Worm (Caenorhabditis elegans) whole organism, L3 larva: ENCODE measurements around the gene T10B9.9.

Experiments
- ZK546.5 ChIP-seq: sonication (generic microtip); optimal IDR thresholded peaks from 2 replicates; lab custom pipeline; 2017; ENCODE audit warnings: missing biosample characterization, missing genetic modification characterization
- aly-2 ChIP-seq: fragments of 150-350 bp; optimal IDR thresholded peaks from 2 replicates; lab custom pipeline; 2014; ENCODE audit warnings: missing biosample characterization, missing genetic modification characterization
- ama-1 ChIP-seq: fragments of 150-350 bp; optimal IDR thresholded peaks from 2 replicates; lab custom pipeline; 2018
- ceh-16 ChIP-seq: sonication (generic microtip); optimal IDR thresholded peaks from 2 replicates; lab custom pipeline; 2017; ENCODE audit warnings: missing biosample characterization, missing genetic modification characterization
- ceh-28 ChIP-seq: fragments of 150-350 bp; optimal IDR thresholded peaks from 2 replicates; lab custom pipeline; 2014; ENCODE audit warnings: missing biosample characterization, missing genetic modification reagents, missing genetic modification characterization
- ceh-9 ChIP-seq: sonication (generic microtip); optimal IDR thresholded peaks from 2 replicates; lab custom pipeline; 2018; ENCODE audit warnings: missing biosample characterization, missing genetic modification characterization
- daf-12 ChIP-seq: fragments of 150-350 bp; optimal IDR thresholded peaks from 2 replicates; lab custom pipeline; 2014; ENCODE audit warnings: missing biosample characterization, missing genetic modification reagents, missing genetic modification characterization
- egl-27 ChIP-seq: sonication (generic microtip); optimal IDR thresholded peaks from 4 replicates; lab custom pipeline; 2017; ENCODE audit warnings: missing biosample characterization, missing genetic modification reagents, missing genetic modification characterization
- egl-5 ChIP-seq: fragments of 150-350 bp; optimal IDR thresholded peaks from 2 replicates; lab custom pipeline; 2017; ENCODE audit warnings: missing biosample characterization, missing genetic modification reagents, missing genetic modification characterization, inconsistent platforms
- elt-1 ChIP-seq: fragments of 150-350 bp; optimal IDR thresholded peaks from 2 replicates; lab custom pipeline; 2014; ENCODE audit warnings: missing biosample characterization, missing genetic modification characterization
- elt-2 ChIP-seq: sonication (generic microtip); optimal IDR thresholded peaks from 2 replicates; lab custom pipeline; 2016; ENCODE audit warnings: missing genetic modification reagents, mild to moderate bottlenecking, missing genetic modification characterization, missing compliant biosample characterization
- elt-3 ChIP-seq, 3 experiments: fragments of 150-350 bp in 1 of 3; sonication (generic microtip) in 2 of 3; optimal IDR thresholded peaks; 2 replicates in 2 of 3; 4 replicates in 1 of 3; lab custom pipeline; 2014 to 2017; ENCODE audit warnings: missing biosample characterization in 3 of 3, missing genetic modification characterization in 3 of 3
- eor-1 ChIP-seq, 2 experiments: fragments of 150-350 bp; optimal IDR thresholded peaks; 2 replicates each; lab custom pipeline; 2014 to 2018; ENCODE audit warnings: missing biosample characterization in 2 of 2, missing genetic modification characterization in 2 of 2
- fkh-10 ChIP-seq: sonication (generic microtip); optimal IDR thresholded peaks from 2 replicates; lab custom pipeline; 2017; ENCODE audit warnings: missing biosample characterization, missing genetic modification reagents, missing genetic modification characterization
- fkh-2 ChIP-seq: fragments of 150-350 bp; optimal IDR thresholded peaks from 2 replicates; lab custom pipeline; 2014; ENCODE audit warnings: missing biosample characterization, missing genetic modification reagents, missing genetic modification characterization
- hmg-11 ChIP-seq: sonication (generic microtip); optimal IDR thresholded peaks from 2 replicates; lab custom pipeline; 2016; ENCODE audit warnings: missing genetic modification characterization, missing compliant biosample characterization
- jun-1 ChIP-seq: fragments of 150-350 bp; optimal IDR thresholded peaks from 2 replicates; lab custom pipeline; 2014; ENCODE audit warnings: missing biosample characterization, missing genetic modification reagents, missing genetic modification characterization
- lin-15B ChIP-seq: fragments of 150-350 bp; optimal IDR thresholded peaks from 2 replicates; lab custom pipeline; 2014; ENCODE audit warnings: missing biosample characterization, missing genetic modification characterization
- lsy-12 ChIP-seq: sonication (generic microtip); optimal IDR thresholded peaks from 2 replicates; lab custom pipeline; 2016; ENCODE audit warnings: mild to moderate bottlenecking, missing genetic modification characterization, missing compliant biosample characterization
- mdl-1 ChIP-seq: fragments of 150-350 bp; optimal IDR thresholded peaks from 2 replicates; lab custom pipeline; 2014; ENCODE audit warnings: missing biosample characterization, missing genetic modification characterization
- mml-1 ChIP-seq: fragments of 150-350 bp; sonication (generic microtip); optimal IDR thresholded peaks from 3 replicates; lab custom pipeline; 2014; ENCODE audit warnings: missing biosample characterization, missing genetic modification characterization
- nfya-1 ChIP-seq: sonication (generic microtip); optimal IDR thresholded peaks from 2 replicates; lab custom pipeline; 2017; ENCODE audit warnings: missing genetic modification characterization, mild to moderate bottlenecking, missing compliant biosample characterization, antibody characterized with exemption, moderate library complexity; ENCODE audit not compliant: insufficient read depth
- nhr-11 ChIP-seq: fragments of 150-350 bp; optimal IDR thresholded peaks from 2 replicates; lab custom pipeline; 2014; ENCODE audit warnings: missing biosample characterization, missing genetic modification characterization
- nhr-12 ChIP-seq: fragments of 150-350 bp; optimal IDR thresholded peaks from 2 replicates; lab custom pipeline; 2014; ENCODE audit warnings: missing biosample characterization, missing genetic modification characterization
- nhr-23 ChIP-seq: fragments of 150-350 bp; optimal IDR thresholded peaks from 2 replicates; lab custom pipeline; 2014; ENCODE audit warnings: missing biosample characterization, missing genetic modification reagents, missing genetic modification characterization
- nhr-237 ChIP-seq: fragments of 150-350 bp; optimal IDR thresholded peaks from 2 replicates; lab custom pipeline; 2014; ENCODE audit warnings: missing biosample characterization, missing genetic modification characterization
- nhr-25 ChIP-seq: sonication (generic microtip); optimal IDR thresholded peaks from 2 replicates; lab custom pipeline; 2017; ENCODE audit warnings: missing biosample characterization, missing genetic modification characterization
- nhr-43 ChIP-seq: sonication (generic microtip); optimal IDR thresholded peaks from 2 replicates; lab custom pipeline; 2016; ENCODE audit warnings: mild to moderate bottlenecking, missing genetic modification characterization, missing compliant biosample characterization; ENCODE audit not compliant: poor library complexity, severe bottlenecking
- nhr-76 ChIP-seq: fragments of 150-350 bp; sonication (generic microtip); optimal IDR thresholded peaks from 5 replicates; lab custom pipeline; 2014; ENCODE audit warnings: missing biosample characterization, missing genetic modification characterization
- nhr-77 ChIP-seq: fragments of 150-350 bp; optimal IDR thresholded peaks from 2 replicates; lab custom pipeline; 2014; ENCODE audit warnings: missing biosample characterization, missing genetic modification characterization
- pha-4 ChIP-seq: fragments of 150-350 bp; optimal IDR thresholded peaks from 2 replicates; lab custom pipeline; 2014; ENCODE audit warnings: missing biosample characterization, missing genetic modification reagents, missing genetic modification characterization
- pqm-1 ChIP-seq: fragments of 150-350 bp; optimal IDR thresholded peaks from 2 replicates; lab custom pipeline; 2017; ENCODE audit warnings: missing biosample characterization, missing genetic modification characterization, inconsistent platforms
- sea-2 ChIP-seq: fragments of 150-350 bp; sonication (generic microtip); optimal IDR thresholded peaks from 4 replicates; lab custom pipeline; 2014; ENCODE audit warnings: missing biosample characterization, missing genetic modification reagents, missing genetic modification characterization
- skn-1 ChIP-seq: fragments of 150-350 bp; optimal IDR thresholded peaks from 2 replicates; lab custom pipeline; 2014; ENCODE audit warnings: missing biosample characterization, missing genetic modification characterization
- snpc-4 ChIP-seq: fragments of 150-350 bp; optimal IDR thresholded peaks from 2 replicates; lab custom pipeline; 2014; ENCODE audit warnings: missing biosample characterization, missing genetic modification characterization
- tbx-2 ChIP-seq: sonication (generic microtip); optimal IDR thresholded peaks from 2 replicates; lab custom pipeline; 2016; ENCODE audit warnings: mild to moderate bottlenecking, missing genetic modification characterization, missing compliant biosample characterization
- unc-39 ChIP-seq: sonication (generic microtip); optimal IDR thresholded peaks from 4 replicates; lab custom pipeline; 2017; ENCODE audit warnings: missing biosample characterization, missing genetic modification characterization
- zag-1 ChIP-seq: fragments of 150-350 bp; optimal IDR thresholded peaks from 2 replicates; lab custom pipeline; 2014; ENCODE audit warnings: missing biosample characterization, missing genetic modification characterization
- ztf-11 ChIP-seq: fragments of 150-350 bp; optimal IDR thresholded peaks from 2 replicates; lab custom pipeline; 2014; ENCODE audit warnings: missing biosample characterization, missing genetic modification characterization

T10B9.9 gene

ce11 chrII:9791185-9791584 lies 15.5 kb upstream of the T10B9.9 start (continued):
- TF ChIP-seq fkh-10 (no peak), ceh-16 (tag; lab: Kevin White, UChicago) (no peak), hmg-11 (no peak), tbx-2 (tag; lab: Kevin White, UChicago) (no peak), ama-1 (no peak), eor-1 (tag; optimal IDR thresholded peaks at IDR 0.05; lab: Kevin White, UChicago) (no peak), nhr-43 (tag; lab: Kevin White, UChicago) (peak; percentile 35), skn-1 (tag; lab: Kevin White, UChicago) (no peak), aly-2 (tag; lab: Kevin White, UChicago) (no peak), nhr-23 (peak; percentile 39), nhr-11 (no peak), nhr-76 (tag; lab: Kevin White, UChicago) (no peak), fkh-2 (tag; lab: Kevin White, UChicago) (no peak), ztf-11 (no peak), nhr-12 (tag; lab: Kevin White, UChicago) (no peak), egl-27 (no peak), pha-4 (peak; percentile 28), unc-39 (no peak)

ce11 chrII:9787395-9788152 lies 11.9 kb upstream of the T10B9.9 start, which contains the start of gene cyp-13A2:
Gene cyp-13A2 (minus strand): TSS chrII:9787629.
- peak; percentile 6 for TF ChIP-seq nhr-77 (tag; lab: Kevin White, UChicago)
- TF ChIP-seq unc-39, result no peak
- TF ChIP-seq fkh-2 (tag; lab: Kevin White, UChicago), result no peak
- no peak for TF ChIP-seq ZK546.5
- no peak for TF ChIP-seq egl-5
- TF ChIP-seq ceh-28 (tag; lab: Kevin White, UChicago), result peak; percentile 5
- TF ChIP-seq nhr-43 (tag; lab: Kevin White, UChicago), result peak; percentile 32
- TF ChIP-seq ztf-11, result no peak
- no peak for TF ChIP-seq nhr-237 (tag; lab: Kevin White, UChicago)
- peak; percentile 96 for TF ChIP-seq snpc-4 (tag; lab: Kevin White, UChicago)
- no peak for TF ChIP-seq tbx-2 (tag; lab: Kevin White, UChicago)
- TF ChIP-seq nhr-23, result peak; percentile 55
- peak; percentile 11 for TF ChIP-seq lin-15B
- TF ChIP-seq skn-1 (tag; lab: Kevin White, UChicago), result no peak
- no peak for TF ChIP-seq eor-1 (tag; optimal IDR thresholded peaks at IDR 0.05; lab: Kevin White, UChicago)
- TF ChIP-seq nhr-25, result peak; percentile 92
- no peak for TF ChIP-seq elt-3 (tag; optimal IDR thresholded peaks at IDR 0.05; lab: Kevin White, UChicago)
- TF ChIP-seq lsy-12 (tag; lab: Kevin White, UChicago), result peak; percentile 38
- TF ChIP-seq sea-2 (GFP tag; lab: Kevin White, UChicago), result no peak
- peak; percentile 31 for TF ChIP-seq nfya-1
- no peak for TF ChIP-seq egl-27
- TF ChIP-seq daf-12 (tag; lab: Kevin White, UChicago), result no peak
- peak; percentile 87 for TF ChIP-seq elt-2 (tag; lab: Kevin White, UChicago)
- no peak for TF ChIP-seq ceh-9
- TF ChIP-seq nhr-12 (tag; lab: Kevin White, UChicago), result no peak
- no peak for TF ChIP-seq aly-2 (tag; lab: Kevin White, UChicago)
- TF ChIP-seq fkh-10, result no peak
- peak; percentile 52 for TF ChIP-seq nhr-11
- TF ChIP-seq mdl-1 (tag; lab: Kevin White, UChicago), result no peak
- TF ChIP-seq pqm-1, result peak; percentile 71
- TF ChIP-seq pha-4, result peak; percentile 73
- TF ChIP-seq mml-1, result no peak
- no peak for TF ChIP-seq ceh-16 (tag; lab: Kevin White, UChicago)
- TF ChIP-seq zag-1 (tag; lab: Kevin White, UChicago), result no peak
- TF ChIP-seq jun-1, result peak; percentile 26
- peak; percentile 85 for TF ChIP-seq elt-1 (tag; lab: Kevin White, UChicago)
- TF ChIP-seq, all 47 proteins: peak for 15

DNA sequence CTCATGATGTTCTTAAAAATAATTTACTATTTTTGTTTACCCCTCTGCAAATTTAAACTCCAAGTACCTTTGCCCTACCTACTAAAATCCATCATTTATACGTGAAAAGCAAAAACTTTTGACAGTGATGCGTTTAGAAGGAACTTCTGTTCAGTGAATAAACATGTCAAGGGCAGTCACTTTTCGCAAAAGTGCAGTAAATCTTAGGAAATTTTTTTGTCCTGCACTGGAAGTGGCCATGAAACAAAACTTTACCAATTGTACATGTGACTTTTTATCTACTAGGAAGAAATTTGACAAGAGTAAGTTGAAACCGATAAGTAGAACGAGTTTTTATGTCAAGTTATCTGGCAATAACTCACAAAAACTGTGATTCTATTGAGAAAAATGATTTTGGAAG lies 10.5 kb upstream of the T10B9.9 start:
- peak; percentile 57 for TF ChIP-seq nhr-25
- peak; percentile 81 for TF ChIP-seq nhr-23
- no peak for TF ChIP-seq elt-3 (tag; optimal IDR thresholded peaks at IDR 0.05; lab: Kevin White, UChicago)
- TF ChIP-seq elt-1 (tag; lab: Kevin White, UChicago), result peak; percentile 8
